Worm (Caenorhabditis elegans): Measurements from ENCODE around the gene C25D7.10.

DNA sequence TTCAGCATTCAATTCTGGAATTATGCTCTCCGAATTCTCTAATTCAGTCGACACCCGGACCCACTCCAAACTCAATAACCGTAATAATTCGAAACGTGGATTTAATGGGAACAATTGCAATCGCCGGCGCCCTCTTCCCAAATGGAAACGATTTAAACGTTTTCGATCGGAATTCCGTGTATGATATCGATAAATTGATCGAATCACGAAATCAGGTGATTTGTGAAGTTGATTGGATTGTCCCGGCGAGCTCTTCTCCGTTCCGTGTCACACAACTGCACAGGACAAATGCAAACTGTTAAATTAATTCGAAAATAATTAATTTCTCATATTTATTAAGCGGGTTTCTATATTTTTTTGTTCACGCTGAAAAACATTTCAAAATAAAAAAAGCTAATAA lies 11.4 kb upstream of the C25D7.10 start, which contains the start of gene C25D7.16:
- TF ChIP-seq fkh-10 (GFP tag; optimal IDR thresholded peaks at IDR 0.05) (no peak), unc-39 (tag; optimal IDR thresholded peaks at IDR 0.05) (no peak), zag-1 (tag; optimal IDR thresholded peaks at IDR 0.05) (no peak), skn-1 (tag; optimal IDR thresholded peaks at IDR 0.05) (no peak), nhr-11 (tag; optimal IDR thresholded peaks at IDR 0.05) (no peak), nhr-23 (tag; optimal IDR thresholded peaks at IDR 0.05) (no peak), pqm-1 (tag; optimal IDR thresholded peaks at IDR 0.05) (no peak), snpc-4 (tag; optimal IDR thresholded peaks at IDR 0.05) (no peak), jun-1 (tag; optimal IDR thresholded peaks at IDR 0.05) (no peak), nhr-28 (tag; optimal IDR thresholded peaks at IDR 0.05) (no peak)

Data from whole organism, L3 larva.